Fruit fly (Drosophila melanogaster) whole organism, embryonic: ENCODE measurements around the gene haf.

Experiments
- Aef1 ChIP-seq: fragments of 200-800 bp; sonication (Bioruptor generic); IDR thresholded peaks from 3 replicates; pipeline ENCODE4 v1.3.6; 2022; ENCODE audit warnings: missing biosample characterization, missing genetic modification characterization
- CG10321 ChIP-seq: fragments of 200-800 bp; sonication (Bioruptor generic); IDR thresholded peaks from 2 replicates; pipeline ENCODE4 v1.3.6; 2022; ENCODE audit warnings: missing biosample characterization, missing genetic modification characterization
- CG11085 ChIP-seq: fragments of 200-800 bp; sonication (Bioruptor generic); IDR thresholded peaks from 2 replicates; pipeline ENCODE4 v1.3.6; 2022; ENCODE audit warnings: missing biosample characterization, missing genetic modification characterization
- CG11093 ChIP-seq: fragments of 200-800 bp; sonication (Bioruptor generic); IDR thresholded peaks from 3 replicates; pipeline ENCODE4 v1.3.6; 2022; ENCODE audit warnings: missing biosample characterization, missing genetic modification characterization
- CG12236 ChIP-seq: fragments of 200-800 bp; sonication (Bioruptor generic); optimal IDR thresholded peaks from 2 replicates; lab custom pipeline; 2016; ENCODE audit warnings: missing biosample characterization, missing genetic modification characterization
- CG12299 ChIP-seq: fragments of 200-800 bp; sonication (Bioruptor generic); optimal IDR thresholded peaks from 2 replicates; lab custom pipeline; 2018; ENCODE audit warnings: missing biosample characterization, mild to moderate bottlenecking, missing genetic modification characterization
- CG12391 ChIP-seq: fragments of 200-800 bp; sonication (Bioruptor generic); optimal IDR thresholded peaks from 3 replicates; lab custom pipeline; 2018; ENCODE audit warnings: missing biosample characterization, mild to moderate bottlenecking, missing genetic modification characterization, moderate library complexity
- CG15696 ChIP-seq: fragments of 200-800 bp; sonication (Bioruptor generic); optimal IDR thresholded peaks from 2 replicates; lab custom pipeline; 2019; ENCODE audit warnings: missing biosample characterization, mild to moderate bottlenecking, missing genetic modification characterization, moderate library complexity
- CG1602 ChIP-seq: fragments of 200-800 bp; sonication (Bioruptor generic); optimal IDR thresholded peaks from 3 replicates; lab custom pipeline; 2016; ENCODE audit warnings: missing biosample characterization, missing genetic modification characterization
- CG17186 ChIP-seq: fragments of 200-800 bp; sonication (Bioruptor generic); optimal IDR thresholded peaks from 3 replicates; lab custom pipeline; 2017; ENCODE audit warnings: missing biosample characterization, missing genetic modification reagents, missing genetic modification characterization
- CG17328 ChIP-seq: fragments of 200-800 bp; sonication (Bioruptor generic); IDR thresholded peaks from 2 replicates; pipeline ENCODE4 v1.3.6; 2022; ENCODE audit warnings: missing biosample characterization, missing genetic modification characterization
- CG17829 ChIP-seq: fragments of 200-800 bp; optimal IDR thresholded peaks from 2 replicates; lab custom pipeline; 2019; ENCODE audit warnings: missing biosample characterization, mild to moderate bottlenecking, missing genetic modification characterization, moderate library complexity
- CG2875 ChIP-seq: fragments of 200-800 bp; sonication (Bioruptor generic); optimal IDR thresholded peaks from 2 replicates; lab custom pipeline; 2017; ENCODE audit warnings: missing biosample characterization, mild to moderate bottlenecking, missing genetic modification characterization, missing genetic modification reagents
- CG31365 ChIP-seq: fragments of 200-800 bp; sonication (Bioruptor generic); optimal IDR thresholded peaks from 2 replicates; lab custom pipeline; 2018; ENCODE audit warnings: missing biosample characterization, mild to moderate bottlenecking, missing genetic modification characterization
- CG34422 ChIP-seq: fragments of 200-800 bp; sonication (Bioruptor generic); IDR thresholded peaks from 3 replicates; pipeline ENCODE4 v1.3.6; 2022; ENCODE audit warnings: missing biosample characterization, missing genetic modification characterization
- CG3995 ChIP-seq: fragments of 200-800 bp; sonication (Bioruptor generic); optimal IDR thresholded peaks from 3 replicates; lab custom pipeline; 2016; ENCODE audit warnings: missing biosample characterization, missing genetic modification characterization
- CG7745 ChIP-seq: fragments of 200-800 bp; sonication (Bioruptor generic); optimal IDR thresholded peaks from 2 replicates; lab custom pipeline; 2018; ENCODE audit warnings: missing biosample characterization, mild to moderate bottlenecking, missing genetic modification characterization, moderate library complexity
- CG7839 ChIP-seq: fragments of 200-800 bp; sonication (Bioruptor generic); optimal IDR thresholded peaks from 3 replicates; lab custom pipeline; 2018; ENCODE audit warnings: missing biosample characterization, mild to moderate bottlenecking, missing genetic modification characterization, moderate library complexity
- CG8478 ChIP-seq: fragments of >200 bp; optimal IDR thresholded peaks from 2 replicates; lab custom pipeline; 2018
- CG9215 ChIP-seq: fragments of 200-800 bp; sonication (Bioruptor generic); IDR thresholded peaks from 2 replicates; pipeline ENCODE4 v1.3.6; 2022; ENCODE audit warnings: missing biosample characterization, missing genetic modification characterization
- CG9727 ChIP-seq: fragments of 200-800 bp; sonication (Bioruptor generic); optimal IDR thresholded peaks from 3 replicates; lab custom pipeline; 2017; ENCODE audit warnings: missing biosample characterization, mild to moderate bottlenecking, missing genetic modification characterization
- CHES-1-like ChIP-seq: fragments of 200-800 bp; sonication (Bioruptor generic); optimal IDR thresholded peaks from 2 replicates; lab custom pipeline; 2016; ENCODE audit warnings: missing biosample characterization, missing genetic modification characterization
- CrebB ChIP-seq: fragments of 200-800 bp; sonication (Bioruptor generic); optimal IDR thresholded peaks from 3 replicates; lab custom pipeline; 2018; ENCODE audit warnings: missing biosample characterization, mild to moderate bottlenecking, missing genetic modification characterization
- D19B ChIP-seq: fragments of 200-800 bp; sonication (Bioruptor generic); optimal IDR thresholded peaks from 2 replicates; lab custom pipeline; 2017; ENCODE audit warnings: missing biosample characterization, mild to moderate bottlenecking, missing genetic modification characterization
- Dref ChIP-seq: fragments of 200-800 bp; sonication (Bioruptor generic); IDR thresholded peaks from 2 replicates; pipeline ENCODE4 v1.3.6; 2022; ENCODE audit warnings: missing biosample characterization, missing genetic modification characterization
- Ets65A ChIP-seq: fragments of 200-800 bp; sonication (Bioruptor generic); peaks from one replicate; lab custom pipeline; 2016; ENCODE audit warnings: missing biosample characterization, missing genetic modification characterization
- HHEX ChIP-seq: fragments of 200-800 bp; sonication (Bioruptor generic); optimal IDR thresholded peaks from 3 replicates; lab custom pipeline; 2017; ENCODE audit warnings: missing biosample characterization, mild to moderate bottlenecking, missing genetic modification characterization, missing genetic modification reagents
- HLH4C ChIP-seq: fragments of 200-800 bp; sonication (Bioruptor generic); IDR thresholded peaks from 3 replicates; pipeline ENCODE4 v1.3.6; 2022; ENCODE audit warnings: missing biosample characterization, missing genetic modification characterization; ENCODE audit not compliant: partially characterized antibody
- Hr3 ChIP-seq: fragments of 200-800 bp; sonication (Bioruptor generic); optimal IDR thresholded peaks from 3 replicates; lab custom pipeline; 2016; ENCODE audit warnings: missing biosample characterization, missing genetic modification characterization
- Hr51 ChIP-seq, 2 experiments: fragments of 200-800 bp; sonication (Bioruptor generic); optimal IDR thresholded peaks; 2 replicates in 1 of 2; 3 replicates in 1 of 2; lab custom pipeline; 2016 to 2018; ENCODE audit warnings: missing biosample characterization in 2 of 2, missing genetic modification characterization in 2 of 2, mild to moderate bottlenecking in 1 of 2, moderate library complexity in 1 of 2
- NC2β ChIP-seq: fragments of 200-800 bp; sonication (Bioruptor generic); optimal IDR thresholded peaks from 2 replicates; lab custom pipeline; 2016; ENCODE audit warnings: missing biosample characterization, missing genetic modification characterization
- Ravus ChIP-seq: fragments of 200-800 bp; sonication (Bioruptor generic); IDR thresholded peaks from 2 replicates; pipeline ENCODE4 v1.3.6; 2022; ENCODE audit warnings: missing biosample characterization, missing genetic modification characterization
- Side ChIP-seq: fragments of 200-800 bp; sonication (Bioruptor generic); optimal IDR thresholded peaks from 2 replicates; lab custom pipeline; 2016; ENCODE audit warnings: missing biosample characterization, missing genetic modification characterization
- Tbp ChIP-seq: fragments of >200 bp; optimal IDR thresholded peaks from 2 replicates; lab custom pipeline; 2018; ENCODE audit warnings: missing biosample characterization, missing genetic modification characterization
- Xrp1 ChIP-seq: fragments of 200-800 bp; sonication (Bioruptor generic); IDR thresholded peaks from 2 replicates; pipeline ENCODE4 v1.3.6; 2022; ENCODE audit warnings: missing biosample characterization, missing genetic modification characterization
- chif ChIP-seq, 2 experiments: fragments of 200-800 bp; sonication (Bioruptor generic); optimal IDR thresholded peaks; 3 replicates each; lab custom pipeline; 2016; ENCODE audit warnings: missing biosample characterization in 2 of 2, missing genetic modification characterization in 2 of 2
- chinmo ChIP-seq: fragments of 200-800 bp; sonication (Bioruptor generic); IDR thresholded peaks from 4 replicates; pipeline ENCODE4 v1.3.6; 2022; ENCODE audit warnings: missing biosample characterization, missing genetic modification characterization; ENCODE audit not compliant: partially characterized antibody
- gt ChIP-seq: fragments of 200-800 bp; sonication (Bioruptor generic); IDR thresholded peaks from 2 replicates; pipeline ENCODE4 v1.3.6; 2022; ENCODE audit warnings: missing biosample characterization, missing genetic modification characterization
- hth ChIP-seq: fragments of >200 bp; optimal IDR thresholded peaks from 2 replicates; lab custom pipeline; 2017; ENCODE audit warnings: inconsistent platforms
- jing ChIP-seq: fragments of 200-800 bp; sonication (Bioruptor generic); optimal IDR thresholded peaks from 2 replicates; lab custom pipeline; 2018; ENCODE audit warnings: missing biosample characterization, mild to moderate bottlenecking, missing genetic modification characterization
- knrl ChIP-seq: fragments of 200-800 bp; sonication (Bioruptor generic); IDR thresholded peaks from 3 replicates; pipeline ENCODE4 v1.3.6; 2022; ENCODE audit warnings: missing biosample characterization, missing genetic modification characterization; ENCODE audit not compliant: partially characterized antibody
- lbe ChIP-seq: fragments of 200-800 bp; sonication (Bioruptor generic); optimal IDR thresholded peaks from 2 replicates; lab custom pipeline; 2016; ENCODE audit warnings: missing biosample characterization, mild to moderate bottlenecking, missing genetic modification characterization
- otp ChIP-seq: fragments of 200-800 bp; sonication (Bioruptor generic); IDR thresholded peaks from 3 replicates; pipeline ENCODE4, ENCODE4 v1.3.6; 2022; ENCODE audit warnings: missing biosample characterization, missing genetic modification characterization
- peb ChIP-seq: fragments of 200-800 bp; sonication (Bioruptor generic); IDR thresholded peaks from 2 replicates; pipeline ENCODE4 v1.3.6; 2022; ENCODE audit warnings: missing biosample characterization, missing genetic modification characterization
- pho ChIP-seq: fragments of 200-800 bp; sonication (Bioruptor generic); optimal IDR thresholded peaks from 2 replicates; lab custom pipeline; 2016; ENCODE audit warnings: missing biosample characterization, missing genetic modification characterization
- psq ChIP-seq: fragments of 200-800 bp; sonication (Bioruptor generic); optimal IDR thresholded peaks from 2 replicates; lab custom pipeline; 2017; ENCODE audit warnings: missing biosample characterization, missing genetic modification characterization
- sd ChIP-seq: fragments of 200-800 bp; sonication (Bioruptor generic); optimal IDR thresholded peaks from 3 replicates; lab custom pipeline; 2018; ENCODE audit warnings: missing biosample characterization, mild to moderate bottlenecking, missing genetic modification characterization, moderate library complexity
- sens-2 ChIP-seq: fragments of 200-800 bp; sonication (Bioruptor generic); IDR thresholded peaks from 2 replicates; pipeline ENCODE4 v1.3.6; 2022; ENCODE audit warnings: missing biosample characterization, missing genetic modification characterization
- shn ChIP-seq: fragments of 200-800 bp; sonication (Bioruptor generic); optimal IDR thresholded peaks from 3 replicates; lab custom pipeline; 2016; ENCODE audit warnings: missing biosample characterization, missing genetic modification characterization
- tll ChIP-seq, 2 experiments: fragments of 200-800 bp in 1 of 2; fragments of >200 bp in 1 of 2; sonication (Bioruptor generic) in 1 of 2; optimal IDR thresholded peaks; 2 replicates each; lab custom pipeline; 2017 to 2019; ENCODE audit warnings: missing biosample characterization in 2 of 2, missing genetic modification characterization in 2 of 2, mild to moderate bottlenecking in 1 of 2, moderate library complexity in 1 of 2
- tna ChIP-seq: fragments of 200-800 bp; sonication (Bioruptor generic); IDR thresholded peaks from 2 replicates; pipeline ENCODE4 v1.3.6; 2022; ENCODE audit warnings: missing biosample characterization, missing genetic modification characterization; ENCODE audit not compliant: partially characterized antibody
- tup ChIP-seq: fragments of 200-800 bp; sonication (Bioruptor generic); optimal IDR thresholded peaks from 2 replicates; lab custom pipeline; 2016; ENCODE audit warnings: missing biosample characterization, mild to moderate bottlenecking, missing genetic modification characterization, moderate library complexity

haf gene

DNA sequence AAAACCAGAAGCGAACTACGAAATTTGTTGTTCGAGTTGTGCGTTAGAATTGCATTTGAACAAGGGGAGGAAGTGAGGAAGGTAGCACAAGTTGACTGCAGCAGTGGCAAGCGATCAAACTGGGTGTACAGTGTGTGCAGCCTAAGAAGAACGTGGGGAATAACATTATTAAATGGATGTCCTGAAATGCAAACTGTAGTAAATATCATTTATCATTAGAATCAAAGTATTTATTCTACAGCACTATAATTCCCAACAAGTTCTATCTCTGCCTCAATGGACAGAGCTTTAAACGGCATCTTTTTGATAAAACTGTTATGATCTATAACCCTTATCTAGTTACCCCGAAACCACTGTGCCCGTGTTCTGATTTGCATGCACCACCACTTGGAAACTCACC, 91.6 kb downstream of the haf start (continued):
- TF ChIP-seq Hr3 (GFP tag; lab: Kevin White, UChicago): no peak
- TF ChIP-seq pho (GFP tag; lab: Kevin White, UChicago): no peak
- TF ChIP-seq sens-2 (GFP tag; lab: Robert Waterston, UW): no peak
- TF ChIP-seq CG12391 (tag; lab: Kevin White, UChicago): peak; percentile 41
- TF ChIP-seq CG17328 (GFP tag; lab: Robert Waterston, UW): peak; percentile 9; the same call in 1 of the 2 replicates
- TF ChIP-seq lbe (GFP tag; lab: Kevin White, UChicago): no peak
- no peak for TF ChIP-seq tll (GFP tag; optimal IDR thresholded peaks at IDR 0.05; lab: Kevin White, UChicago)
- no peak for TF ChIP-seq CG3995 (GFP tag; lab: Kevin White, UChicago)
- TF ChIP-seq CG10321 (GFP tag; lab: Robert Waterston, UW): no peak
- no peak for TF ChIP-seq CG9727 (GFP tag; lab: Kevin White, UChicago)
- no peak for TF ChIP-seq CG34422 (GFP tag; lab: Robert Waterston, UW)
- no peak for TF ChIP-seq CG1602
- TF ChIP-seq CG17829: peak; percentile 41
- TF ChIP-seq sd (tag; lab: Kevin White, UChicago): no peak
- TF ChIP-seq chinmo (GFP tag; lab: Robert Waterston, UW): no peak
- 0 out of 2 replicates have a peak, but pooled peaks have one; percentile 14 for TF ChIP-seq peb
- TF ChIP-seq CG12299 (tag; lab: Kevin White, UChicago): no peak
- peak; percentile 63; the same call in 1 of the 2 replicates for TF ChIP-seq Xrp1 (GFP tag; lab: Robert Waterston, UW)
- no peak for TF ChIP-seq Ets65A
- no peak for TF ChIP-seq CHES-1-like (GFP tag; lab: Kevin White, UChicago)
- TF ChIP-seq tna (GFP tag; lab: Robert Waterston, UW): no peak
- TF ChIP-seq HLH4C (GFP tag; lab: Robert Waterston, UW): no peak
- peak in 1 of 2 experiments; percentile 31 for TF ChIP-seq Hr51 (GFP tag; optimal IDR thresholded peaks at IDR 0.05; lab: Kevin White, UChicago)
- TF ChIP-seq CrebB (tag; lab: Kevin White, UChicago): no peak
- TF ChIP-seq CG2875 (GFP tag; lab: Kevin White, UChicago): no peak
- no peak for TF ChIP-seq CG15696 (tag; lab: Kevin White, UChicago)
- TF ChIP-seq jing: no peak
- peak in 1 of 2 experiments; percentile 12 for TF ChIP-seq chif (GFP tag; optimal IDR thresholded peaks at IDR 0.05; lab: Kevin White, UChicago)
- peak; percentile 28 for TF ChIP-seq CG7839 (tag; lab: Kevin White, UChicago)
- no peak for TF ChIP-seq NC2β
- TF ChIP-seq CG31365 (tag; lab: Kevin White, UChicago): peak; percentile 17
- no peak for TF ChIP-seq CG7745
- TF ChIP-seq gt (GFP tag; lab: Robert Waterston, UW): no peak
- TF ChIP-seq shn (GFP tag; lab: Kevin White, UChicago): no peak
- TF ChIP-seq Side (GFP tag; lab: Kevin White, UChicago): no peak
- no peak for TF ChIP-seq Dref (GFP tag; lab: Robert Waterston, UW)
- no peak for TF ChIP-seq Tbp (GFP tag; lab: Kevin White, UChicago)
- TF ChIP-seq CG17186 (GFP tag; lab: Kevin White, UChicago): peak; percentile 8
- TF ChIP-seq CG9215 (GFP tag; lab: Robert Waterston, UW): no peak
- no peak for TF ChIP-seq HHEX
- 0 out of 3 replicates have a peak, but pooled peaks have one; percentile 13 for TF ChIP-seq CG11093 (GFP tag; lab: Robert Waterston, UW)
- TF ChIP-seq psq (GFP tag; lab: Kevin White, UChicago): no peak
- TF ChIP-seq CG8478 (lab: Kevin White, UChicago): no peak
- no peak for TF ChIP-seq CG12236 (GFP tag; lab: Kevin White, UChicago)
- no peak for TF ChIP-seq otp
- TF ChIP-seq tup (GFP tag; lab: Kevin White, UChicago): no peak
- TF ChIP-seq hth (lab: Kevin White, UChicago): no peak
- no peak for TF ChIP-seq Aef1 (GFP tag; lab: Robert Waterston, UW)
- no peak for TF ChIP-seq Ravus (GFP tag; lab: Robert Waterston, UW)
- no peak for TF ChIP-seq CG11085 (GFP tag; lab: Robert Waterston, UW)
- no peak for TF ChIP-seq D19B (GFP tag; lab: Kevin White, UChicago)
- no peak for TF ChIP-seq knrl (GFP tag; lab: Robert Waterston, UW)
